Fruit fly (Drosophila melanogaster) whole organism, embryonic: Measurements from ENCODE around the gene Sytbeta.

Experiments
- CG11398 ChIP-seq: fragments of 200-800 bp; sonication (Bioruptor generic); optimal IDR thresholded peaks from 2 replicates; lab custom pipeline; 2016; ENCODE audit warnings: missing biosample characterization, missing genetic modification characterization
- CG15479 ChIP-seq: fragments of 200-800 bp; sonication (Bioruptor generic); optimal IDR thresholded peaks from 3 replicates; lab custom pipeline; 2019; ENCODE audit warnings: missing biosample characterization, mild to moderate bottlenecking, missing genetic modification characterization, moderate library complexity
- CG15601 ChIP-seq: fragments of 200-800 bp; sonication (Bioruptor generic); optimal IDR thresholded peaks from 3 replicates; lab custom pipeline; 2019; ENCODE audit warnings: missing biosample characterization, mild to moderate bottlenecking, missing genetic modification characterization, moderate library complexity
- CG17186 ChIP-seq: fragments of 200-800 bp; sonication (Bioruptor generic); optimal IDR thresholded peaks from 3 replicates; lab custom pipeline; 2017; ENCODE audit warnings: missing biosample characterization, missing genetic modification reagents, missing genetic modification characterization
- CG2199 ChIP-seq: fragments of 200-800 bp; sonication (Bioruptor generic); IDR thresholded peaks from 3 replicates; pipeline ENCODE4 v1.3.6; 2022; ENCODE audit warnings: missing biosample characterization, missing genetic modification characterization
- CG30020 ChIP-seq: fragments of 200-800 bp; optimal IDR thresholded peaks from 2 replicates; lab custom pipeline; 2019; ENCODE audit warnings: missing biosample characterization, mild to moderate bottlenecking, missing genetic modification characterization, moderate library complexity
- CG30403 ChIP-seq: fragments of 200-800 bp; sonication (Bioruptor generic); optimal IDR thresholded peaks from 3 replicates; lab custom pipeline; 2016; ENCODE audit warnings: missing biosample characterization, missing genetic modification characterization
- CG3281 ChIP-seq: fragments of 200-800 bp; sonication (Bioruptor generic); optimal IDR thresholded peaks from 3 replicates; lab custom pipeline; 2017; ENCODE audit warnings: missing biosample characterization, mild to moderate bottlenecking, missing genetic modification characterization
- CG5953 ChIP-seq: fragments of 200-800 bp; sonication (Bioruptor generic); IDR thresholded peaks from 2 replicates; pipeline ENCODE4 v1.3.6; 2022; ENCODE audit warnings: missing biosample characterization, missing genetic modification characterization
- CG6765 ChIP-seq: fragments of 200-800 bp; sonication (Bioruptor generic); optimal IDR thresholded peaks from 3 replicates; lab custom pipeline; 2017; ENCODE audit warnings: missing biosample characterization, mild to moderate bottlenecking, missing genetic modification characterization
- D ChIP-seq, 2 experiments: fragments of 200-800 bp in 1 of 2; fragments of >200 bp in 1 of 2; sonication (Bioruptor generic) in 1 of 2; optimal IDR thresholded peaks; 2 replicates in 1 of 2; 3 replicates in 1 of 2; lab custom pipeline; 2017; ENCODE audit warnings: mild to moderate bottlenecking in 1 of 2, missing biosample characterization in 1 of 2, missing genetic modification characterization in 1 of 2, missing genetic modification reagents in 1 of 2
- Dfd ChIP-seq, 2 experiments: fragments of >200 bp; optimal IDR thresholded peaks; 2 replicates each; lab custom pipeline; 2017; ENCODE audit warnings: missing biosample characterization in 2 of 2, missing genetic modification characterization in 2 of 2
- Doc2 ChIP-seq: fragments of 200-800 bp; sonication (Bioruptor generic); IDR thresholded peaks from 2 replicates; pipeline ENCODE4 v1.3.6; 2022; ENCODE audit warnings: missing biosample characterization, missing genetic modification characterization
- Gsc ChIP-seq: fragments of 200-800 bp; sonication (Bioruptor generic); IDR thresholded peaks from 2 replicates; pipeline ENCODE4 v1.3.6; 2022; ENCODE audit warnings: missing biosample characterization, missing genetic modification characterization
- Hr3 ChIP-seq: fragments of 200-800 bp; sonication (Bioruptor generic); optimal IDR thresholded peaks from 3 replicates; lab custom pipeline; 2016; ENCODE audit warnings: missing biosample characterization, missing genetic modification characterization
- NFAT ChIP-seq: fragments of 200-800 bp; sonication (Bioruptor generic); IDR thresholded peaks from 2 replicates; pipeline ENCODE4 v1.3.6; 2022; ENCODE audit warnings: missing biosample characterization, missing genetic modification characterization
- Nf-YB ChIP-seq: fragments of 200-800 bp; sonication (Bioruptor generic); optimal IDR thresholded peaks from 3 replicates; lab custom pipeline; 2019; ENCODE audit warnings: missing biosample characterization, mild to moderate bottlenecking, missing genetic modification characterization, moderate library complexity
- Nf-YC ChIP-seq: fragments of 200-800 bp; optimal IDR thresholded peaks from 3 replicates; lab custom pipeline; 2019; ENCODE audit warnings: missing biosample characterization, mild to moderate bottlenecking, missing genetic modification characterization, moderate library complexity
- Six4 ChIP-seq: fragments of 200-800 bp; sonication (Bioruptor generic); optimal IDR thresholded peaks from 2 replicates; lab custom pipeline; 2016; ENCODE audit warnings: missing biosample characterization, missing genetic modification characterization
- cg ChIP-seq: fragments of 200-800 bp; sonication (Bioruptor generic); optimal IDR thresholded peaks from 3 replicates; lab custom pipeline; 2019; ENCODE audit warnings: missing biosample characterization, mild to moderate bottlenecking, missing genetic modification characterization, moderate library complexity
- chm ChIP-seq: fragments of 200-800 bp; sonication (Bioruptor generic); IDR thresholded peaks from 2 replicates; pipeline ENCODE4 v1.3.6; 2022; ENCODE audit warnings: missing biosample characterization, missing genetic modification characterization
- corto ChIP-seq: fragments of 200-800 bp; sonication (Bioruptor generic); optimal IDR thresholded peaks from 2 replicates; lab custom pipeline; 2016; ENCODE audit warnings: missing biosample characterization, mild to moderate bottlenecking, missing genetic modification characterization, moderate library complexity
- da ChIP-seq: fragments of 200-800 bp; sonication (Bioruptor generic); optimal IDR thresholded peaks from 2 replicates; lab custom pipeline; 2016; ENCODE audit warnings: missing biosample characterization, missing genetic modification characterization
- disco-r ChIP-seq: fragments of 200-800 bp; sonication (Bioruptor generic); optimal IDR thresholded peaks from 2 replicates; lab custom pipeline; 2016; ENCODE audit warnings: missing biosample characterization, missing genetic modification characterization
- dm ChIP-seq: fragments of 200-800 bp; sonication (Bioruptor generic); optimal IDR thresholded peaks from 3 replicates; lab custom pipeline; 2016; ENCODE audit warnings: missing biosample characterization, missing genetic modification characterization
- ewg ChIP-seq: fragments of 200-800 bp; sonication (Bioruptor generic); optimal IDR thresholded peaks from 3 replicates; lab custom pipeline; 2017; ENCODE audit warnings: mild to moderate bottlenecking, missing biosample characterization, missing genetic modification reagents, missing genetic modification characterization
- gcm ChIP-seq: fragments of 200-800 bp; sonication (Bioruptor generic); optimal IDR thresholded peaks from 2 replicates; lab custom pipeline; 2019; ENCODE audit warnings: missing biosample characterization, mild to moderate bottlenecking, missing genetic modification characterization, moderate library complexity
- grau ChIP-seq: fragments of 200-800 bp; optimal IDR thresholded peaks from 3 replicates; lab custom pipeline; 2019; ENCODE audit warnings: missing biosample characterization, mild to moderate bottlenecking, missing genetic modification characterization, moderate library complexity
- gsb-n ChIP-seq: fragments of 200-800 bp; sonication (Bioruptor generic); optimal IDR thresholded peaks from 3 replicates; lab custom pipeline; 2018; ENCODE audit warnings: missing biosample characterization, mild to moderate bottlenecking, missing genetic modification characterization
- hb ChIP-seq: fragments of 200-800 bp; sonication (Bioruptor generic); IDR thresholded peaks from 3 replicates; pipeline ENCODE4 v1.3.6; 2022; ENCODE audit warnings: missing biosample characterization, missing genetic modification characterization; ENCODE audit not compliant: partially characterized antibody
- luna ChIP-seq: fragments of 200-800 bp; sonication (Bioruptor generic); optimal IDR thresholded peaks from 2 replicates; lab custom pipeline; 2016; ENCODE audit warnings: missing biosample characterization, missing genetic modification characterization
- otp ChIP-seq: fragments of 200-800 bp; sonication (Bioruptor generic); IDR thresholded peaks from 3 replicates; pipeline ENCODE4, ENCODE4 v1.3.6; 2022; ENCODE audit warnings: missing biosample characterization, missing genetic modification characterization
- phol ChIP-seq: fragments of 200-800 bp; sonication (Bioruptor generic); optimal IDR thresholded peaks from 3 replicates; lab custom pipeline; 2018; ENCODE audit warnings: missing biosample characterization, mild to moderate bottlenecking, missing genetic modification characterization, moderate library complexity
- prd ChIP-seq, 3 experiments: fragments of >200 bp in 2 of 3; fragments of 200-800 bp in 1 of 3; sonication (Bioruptor generic) in 1 of 3; optimal IDR thresholded peaks in 2 of 3; IDR thresholded peaks in 1 of 3; 2 replicates in 2 of 3; 3 replicates in 1 of 3; pipeline versions ENCODE4 v1.3.6 to Lab custom; 2017 to 2022; ENCODE audit warnings: missing biosample characterization in 1 of 3, missing genetic modification characterization in 1 of 3
- pros ChIP-seq: fragments of 200-800 bp; sonication (Bioruptor generic); optimal IDR thresholded peaks from 3 replicates; lab custom pipeline; 2019; ENCODE audit warnings: missing biosample characterization, mild to moderate bottlenecking, missing genetic modification characterization, moderate library complexity
- ro ChIP-seq: fragments of 200-800 bp; sonication (Bioruptor generic); IDR thresholded peaks from 2 replicates; pipeline ENCODE4 v1.3.6; 2022; ENCODE audit warnings: missing biosample characterization, missing genetic modification characterization
- scrt ChIP-seq: fragments of 200-800 bp; sonication (Bioruptor generic); optimal IDR thresholded peaks from 2 replicates; lab custom pipeline; 2018; ENCODE audit warnings: missing biosample characterization, mild to moderate bottlenecking, missing genetic modification characterization, moderate library complexity
- sens-2 ChIP-seq: fragments of 200-800 bp; sonication (Bioruptor generic); IDR thresholded peaks from 2 replicates; pipeline ENCODE4 v1.3.6; 2022; ENCODE audit warnings: missing biosample characterization, missing genetic modification characterization
- seq ChIP-seq: fragments of 200-800 bp; sonication (Bioruptor generic); IDR thresholded peaks from 2 replicates; pipeline ENCODE4 v1.3.6; 2022; ENCODE audit warnings: missing biosample characterization, missing genetic modification characterization
- tap ChIP-seq: fragments of 200-800 bp; optimal IDR thresholded peaks from 3 replicates; lab custom pipeline; 2019; ENCODE audit warnings: missing biosample characterization, mild to moderate bottlenecking, missing genetic modification characterization, moderate library complexity
- tll ChIP-seq, 2 experiments: fragments of 200-800 bp in 1 of 2; fragments of >200 bp in 1 of 2; sonication (Bioruptor generic) in 1 of 2; optimal IDR thresholded peaks; 2 replicates each; lab custom pipeline; 2017 to 2019; ENCODE audit warnings: missing biosample characterization in 2 of 2, missing genetic modification characterization in 2 of 2, mild to moderate bottlenecking in 1 of 2, moderate library complexity in 1 of 2
- wdn ChIP-seq: fragments of 200-800 bp; sonication (Bioruptor generic); IDR thresholded peaks from 2 replicates; pipeline ENCODE4 v1.3.6; 2022; ENCODE audit warnings: missing biosample characterization, missing genetic modification characterization
- zen ChIP-seq: fragments of 200-800 bp; sonication (Bioruptor generic); optimal IDR thresholded peaks from 3 replicates; lab custom pipeline; 2018; ENCODE audit warnings: missing biosample characterization, mild to moderate bottlenecking, missing genetic modification characterization, moderate library complexity

Sytbeta gene

dm6 chr3L:15045114-15045513 lies 19.7 kb downstream of the Sytbeta start:
- TF ChIP-seq tll (GFP tag; optimal IDR thresholded peaks at IDR 0.05; lab: Kevin White, UChicago) (peak in 1 of 2 experiments; percentile 92), da (GFP tag; lab: Kevin White, UChicago) (no peak), Hr3 (GFP tag; lab: Kevin White, UChicago) (no peak), CG15479 (GFP tag; lab: Kevin White, UChicago) (peak; percentile 73), D (optimal IDR thresholded peaks at IDR 0.05; lab: Kevin White, UChicago) (peak; percentile 98), D (GFP tag; optimal IDR thresholded peaks at IDR 0.05; lab: Kevin White, UChicago) (no peak), Dfd (GFP tag; optimal IDR thresholded peaks at IDR 0.05; lab: Kevin White, UChicago) (no peak), zen (tag; lab: Kevin White, UChicago) (peak; percentile 63), dm (GFP tag; lab: Kevin White, UChicago) (no peak), CG6765 (GFP tag; lab: Kevin White, UChicago) (no peak), CG30403 (GFP tag; lab: Kevin White, UChicago) (no peak), hb (GFP tag; lab: Robert Waterston, UW) (0 out of 3 replicates have a peak, but pooled peaks have one; percentile 52)

DNA sequence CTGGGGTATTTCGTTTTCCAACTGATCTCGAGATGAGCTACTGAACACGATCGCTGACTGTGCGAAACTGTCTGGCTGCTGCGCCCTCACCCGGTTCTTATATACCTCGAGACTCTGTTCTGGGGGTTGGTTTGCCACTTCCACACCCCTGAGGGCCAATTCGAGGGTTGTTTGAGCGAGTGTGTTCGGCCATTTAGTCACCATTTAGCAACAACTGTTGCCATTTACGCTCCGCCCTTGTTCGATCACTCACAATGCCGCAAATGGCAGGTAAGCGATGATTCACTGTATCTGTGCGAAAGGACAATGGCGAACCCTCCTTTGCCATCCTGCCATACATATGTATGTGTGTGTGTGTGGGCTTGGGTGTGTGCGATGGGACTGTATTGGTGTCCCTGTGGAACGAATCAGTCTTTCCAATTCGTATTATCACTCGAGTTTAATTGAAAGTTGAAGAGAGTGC lies 20.9 kb downstream of the Sytbeta start, which contains the start of gene ind:
Gene ind (minus strand): TSS at position 51 of the 463 bp plus-strand sequence.
- TF ChIP-seq CG15479 (GFP tag; lab: Kevin White, UChicago), result peak; percentile 82
- TF ChIP-seq tll (GFP tag; optimal IDR thresholded peaks at IDR 0.05; lab: Kevin White, UChicago), result peak in 1 of 2 experiments; percentile 62
- peak; percentile 11 for TF ChIP-seq scrt (GFP tag; lab: Kevin White, UChicago)
- no peak for TF ChIP-seq Six4 (GFP tag; lab: Kevin White, UChicago)
- peak; percentile 76 for TF ChIP-seq gsb-n (tag; lab: Kevin White, UChicago)
- no peak for TF ChIP-seq Gsc (GFP tag; lab: Robert Waterston, UW)
- TF ChIP-seq D (optimal IDR thresholded peaks at IDR 0.05; lab: Kevin White, UChicago), result peak; percentile 90
- TF ChIP-seq D (GFP tag; optimal IDR thresholded peaks at IDR 0.05; lab: Kevin White, UChicago), result peak; percentile 0
- peak; percentile 92 for TF ChIP-seq Nf-YB (GFP tag; lab: Kevin White, UChicago)
- TF ChIP-seq wdn (GFP tag; lab: Robert Waterston, UW), result no peak
- TF ChIP-seq Nf-YC (tag; lab: Kevin White, UChicago), result peak; percentile 90
- peak; percentile 77; the same call in 1 of the 2 replicates for TF ChIP-seq seq (GFP tag; lab: Robert Waterston, UW)
- TF ChIP-seq prd (optimal IDR thresholded peaks at IDR 0.05; lab: Kevin White, UChicago), result no peak
- TF ChIP-seq prd (GFP tag; IDR thresholded peaks at IDR 0.05; lab: Robert Waterston, UW), result peak; percentile 37; the same call in 1 of the 3 replicates
- peak; percentile 57 for TF ChIP-seq pros (GFP tag; lab: Kevin White, UChicago)
- TF ChIP-seq zen (tag; lab: Kevin White, UChicago), result peak; percentile 10
- TF ChIP-seq Doc2 (GFP tag; lab: Robert Waterston, UW), result no peak
- TF ChIP-seq cg (GFP tag; lab: Kevin White, UChicago), result peak; percentile 75
- TF ChIP-seq grau (tag; lab: Kevin White, UChicago), result peak; percentile 49
- 0 out of 3 replicates have a peak, but pooled peaks have one; percentile 15 for TF ChIP-seq CG2199 (GFP tag; lab: Robert Waterston, UW)
- TF ChIP-seq gcm (GFP tag; lab: Kevin White, UChicago), result peak; percentile 25
- no peak for TF ChIP-seq ro
- TF ChIP-seq CG15601 (tag; lab: Kevin White, UChicago), result no peak
- TF ChIP-seq tap, result peak; percentile 57
- peak; percentile 50 for TF ChIP-seq phol (tag; lab: Kevin White, UChicago)

DNA sequence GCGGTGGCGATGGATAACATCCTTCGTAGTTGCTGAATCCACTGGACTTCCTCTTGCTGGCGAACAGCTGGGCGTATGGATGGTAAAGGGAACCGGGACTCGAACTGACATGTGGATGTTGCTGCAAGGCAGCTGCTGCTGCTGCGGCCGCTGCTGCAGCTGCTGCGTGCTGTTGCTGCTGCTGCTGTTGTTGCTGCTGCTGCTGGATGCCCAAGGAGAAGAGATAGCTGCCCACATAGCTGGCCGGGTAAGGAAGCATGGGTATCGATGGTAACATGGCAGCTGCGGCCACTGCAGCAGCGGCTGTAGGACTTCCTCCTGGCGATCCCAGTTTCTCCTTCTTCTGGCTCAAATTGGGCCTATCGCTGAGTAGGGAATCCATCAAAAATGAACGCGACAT lies 21.3 kb downstream of the Sytbeta start:
- TF ChIP-seq Dfd (GFP tag; optimal IDR thresholded peaks at IDR 0.05; lab: Kevin White, UChicago), result peak in 1 of 2 experiments; percentile 69
- no peak for TF ChIP-seq otp (GFP tag; lab: Robert Waterston, UW)
- TF ChIP-seq, all 482 proteins: peak for 1

DNA sequence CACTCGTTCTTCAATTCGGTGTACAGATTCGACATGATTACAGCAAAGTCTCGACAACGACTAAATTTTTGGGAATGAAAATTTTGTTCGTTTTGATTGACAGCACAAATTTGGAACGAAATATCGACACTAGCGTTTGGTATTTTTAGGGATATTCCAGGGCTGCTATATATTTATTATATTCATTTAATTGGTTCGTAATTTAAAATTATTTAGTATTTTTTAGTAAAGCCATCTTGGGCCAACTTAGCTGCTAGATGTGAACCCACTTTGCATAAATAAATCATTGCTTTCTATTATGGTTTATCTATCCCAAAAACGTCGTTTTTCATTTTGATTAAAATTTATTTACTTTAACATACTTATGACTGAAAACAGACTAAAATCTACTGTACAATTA lies 22.3 kb downstream of the Sytbeta start, which contains the start of gene Rpn12R:
Gene Rpn12R (minus strand): TSS at position 101 of the 400 bp plus-strand sequence.
- no peak for TF ChIP-seq CG3281 (GFP tag; lab: Kevin White, UChicago)
- TF ChIP-seq CG5953, result no peak
- TF ChIP-seq ewg, result no peak
- no peak for TF ChIP-seq disco-r (GFP tag; lab: Kevin White, UChicago)
- TF ChIP-seq chm (GFP tag; lab: Robert Waterston, UW), result no peak
- no peak for TF ChIP-seq NFAT (GFP tag; lab: Robert Waterston, UW)
- TF ChIP-seq sens-2, result no peak
- no peak for TF ChIP-seq CG11398 (GFP tag; lab: Kevin White, UChicago)
- no peak for TF ChIP-seq CG17186 (GFP tag; lab: Kevin White, UChicago)
- TF ChIP-seq CG30020 (tag; lab: Kevin White, UChicago), result no peak
- TF ChIP-seq corto (GFP tag; lab: Kevin White, UChicago), result no peak
- no peak for TF ChIP-seq luna
